Fruit fly (Drosophila melanogaster) whole organism, embryonic: ENCODE measurements around the gene Cdc14.

ENCODE experiments used
- Abd-B ChIP-seq: fragments of 200-800 bp; sonication (Bioruptor generic); optimal IDR thresholded peaks from 2 replicates; lab custom pipeline; 2018; ENCODE audit warnings: missing biosample characterization, mild to moderate bottlenecking, missing genetic modification characterization, moderate library complexity
- Antp ChIP-seq: fragments of 200-800 bp; sonication (Bioruptor generic); optimal IDR thresholded peaks from 3 replicates; lab custom pipeline; 2016; ENCODE audit warnings: missing biosample characterization, missing genetic modification characterization
- BtbVII ChIP-seq: fragments of 200-800 bp; sonication (Bioruptor generic); optimal IDR thresholded peaks from 3 replicates; lab custom pipeline; 2017; ENCODE audit warnings: missing biosample characterization, mild to moderate bottlenecking, missing genetic modification characterization
- CG12155 ChIP-seq: fragments of 200-800 bp; sonication (Bioruptor generic); optimal IDR thresholded peaks from 3 replicates; lab custom pipeline; 2016; ENCODE audit warnings: missing biosample characterization, missing genetic modification characterization
- CG13123 ChIP-seq: fragments of 200-800 bp; sonication (Bioruptor generic); optimal IDR thresholded peaks from 2 replicates; lab custom pipeline; 2016; ENCODE audit warnings: missing biosample characterization, missing genetic modification characterization
- CG13624 ChIP-seq: fragments of 200-800 bp; sonication (Bioruptor generic); optimal IDR thresholded peaks from 2 replicates; lab custom pipeline; 2016; ENCODE audit warnings: missing biosample characterization, missing genetic modification characterization
- CG14667 ChIP-seq: fragments of 200-800 bp; sonication (Bioruptor generic); IDR thresholded peaks from 2 replicates; pipeline ENCODE4 v1.3.6; 2022; ENCODE audit warnings: missing biosample characterization, missing genetic modification characterization
- CG15011 ChIP-seq: fragments of 200-800 bp; sonication (Bioruptor generic); optimal IDR thresholded peaks from 3 replicates; lab custom pipeline; 2018; ENCODE audit warnings: missing biosample characterization, mild to moderate bottlenecking, missing genetic modification characterization
- CG15269 ChIP-seq: fragments of 200-800 bp; sonication (Bioruptor generic); optimal IDR thresholded peaks from 2 replicates; lab custom pipeline; 2018; ENCODE audit warnings: missing biosample characterization, mild to moderate bottlenecking, missing genetic modification characterization, moderate library complexity
- CG1647 ChIP-seq: fragments of 200-800 bp; sonication (Bioruptor generic); optimal IDR thresholded peaks from 3 replicates; lab custom pipeline; 2016; ENCODE audit warnings: missing biosample characterization, missing genetic modification characterization
- CG16863 ChIP-seq: fragments of 200-800 bp; sonication (Bioruptor generic); optimal IDR thresholded peaks from 3 replicates; lab custom pipeline; 2016; ENCODE audit warnings: missing biosample characterization, missing genetic modification characterization
- CG17568 ChIP-seq: fragments of 200-800 bp; sonication (Bioruptor generic); optimal IDR thresholded peaks from 2 replicates; lab custom pipeline; 2018; ENCODE audit warnings: missing biosample characterization, mild to moderate bottlenecking, missing genetic modification characterization, moderate library complexity
- CG17829 ChIP-seq: fragments of 200-800 bp; optimal IDR thresholded peaks from 2 replicates; lab custom pipeline; 2019; ENCODE audit warnings: missing biosample characterization, mild to moderate bottlenecking, missing genetic modification characterization, moderate library complexity
- CG31388 ChIP-seq: fragments of 200-800 bp; sonication (Bioruptor generic); optimal IDR thresholded peaks from 2 replicates; lab custom pipeline; 2016; ENCODE audit warnings: missing biosample characterization, missing genetic modification characterization
- CG4360 ChIP-seq: fragments of 200-800 bp; sonication (Bioruptor generic); IDR thresholded peaks from 2 replicates; pipeline ENCODE4 v1.3.6; 2022; ENCODE audit warnings: missing biosample characterization, missing genetic modification characterization
- CG9797 ChIP-seq: fragments of 200-800 bp; sonication (Bioruptor generic); optimal IDR thresholded peaks from 3 replicates; lab custom pipeline; 2018; ENCODE audit warnings: missing biosample characterization, mild to moderate bottlenecking, missing genetic modification characterization
- CrebB ChIP-seq: fragments of 200-800 bp; sonication (Bioruptor generic); optimal IDR thresholded peaks from 3 replicates; lab custom pipeline; 2018; ENCODE audit warnings: missing biosample characterization, mild to moderate bottlenecking, missing genetic modification characterization
- D ChIP-seq, 2 experiments: fragments of 200-800 bp in 1 of 2; fragments of >200 bp in 1 of 2; sonication (Bioruptor generic) in 1 of 2; optimal IDR thresholded peaks; 2 replicates in 1 of 2; 3 replicates in 1 of 2; lab custom pipeline; 2017; ENCODE audit warnings: mild to moderate bottlenecking in 1 of 2, missing biosample characterization in 1 of 2, missing genetic modification characterization in 1 of 2, missing genetic modification reagents in 1 of 2
- Dad ChIP-seq: fragments of 200-800 bp; sonication (Bioruptor generic); optimal IDR thresholded peaks from 3 replicates; lab custom pipeline; 2016; ENCODE audit warnings: missing biosample characterization, missing genetic modification characterization
- Dp ChIP-seq: fragments of 200-800 bp; sonication (Bioruptor generic); optimal IDR thresholded peaks from 2 replicates; lab custom pipeline; 2018; ENCODE audit warnings: missing biosample characterization, mild to moderate bottlenecking, missing genetic modification characterization, moderate library complexity
- HLH4C ChIP-seq: fragments of 200-800 bp; sonication (Bioruptor generic); IDR thresholded peaks from 3 replicates; pipeline ENCODE4 v1.3.6; 2022; ENCODE audit warnings: missing biosample characterization, missing genetic modification characterization; ENCODE audit not compliant: partially characterized antibody
- Kr ChIP-seq: fragments of 200-800 bp; sonication (Bioruptor generic); optimal IDR thresholded peaks from 2 replicates; lab custom pipeline; 2017; ENCODE audit warnings: missing biosample characterization, mild to moderate bottlenecking, missing genetic modification characterization
- NFAT ChIP-seq: fragments of 200-800 bp; sonication (Bioruptor generic); IDR thresholded peaks from 2 replicates; pipeline ENCODE4 v1.3.6; 2022; ENCODE audit warnings: missing biosample characterization, missing genetic modification characterization
- Ptx1 ChIP-seq: fragments of 200-800 bp; sonication (Bioruptor generic); IDR thresholded peaks from 2 replicates; pipeline ENCODE4 v1.3.6; 2022; ENCODE audit warnings: missing biosample characterization, missing genetic modification characterization
- ac ChIP-seq: fragments of 200-800 bp; sonication (Bioruptor generic); optimal IDR thresholded peaks from 3 replicates; lab custom pipeline; 2017; ENCODE audit warnings: missing biosample characterization, mild to moderate bottlenecking, missing genetic modification characterization
- ato ChIP-seq: fragments of 200-800 bp; sonication (Bioruptor generic); IDR thresholded peaks from 2 replicates; pipeline ENCODE4 v1.3.6; 2022; ENCODE audit warnings: missing biosample characterization, missing genetic modification characterization; ENCODE audit not compliant: partially characterized antibody
- bbx ChIP-seq: fragments of 200-800 bp; sonication (Bioruptor generic); IDR thresholded peaks from 2 replicates; pipeline ENCODE4 v1.3.6; 2022; ENCODE audit warnings: missing biosample characterization, missing genetic modification characterization; ENCODE audit not compliant: partially characterized antibody
- bowl ChIP-seq: fragments of 200-800 bp; sonication (Bioruptor generic); IDR thresholded peaks from 2 replicates; pipeline ENCODE4 v1.3.6; 2022; ENCODE audit warnings: missing biosample characterization, missing genetic modification characterization
- bsh ChIP-seq, 2 experiments: fragments of 200-800 bp; sonication (Bioruptor generic); optimal IDR thresholded peaks; 2 replicates each; lab custom pipeline; 2017 to 2018; ENCODE audit warnings: mild to moderate bottlenecking in 2 of 2, missing biosample characterization in 2 of 2, missing genetic modification characterization in 2 of 2, moderate library complexity in 1 of 2
- caup ChIP-seq: fragments of 200-800 bp; sonication (Bioruptor generic); optimal IDR thresholded peaks from 3 replicates; lab custom pipeline; 2017; ENCODE audit warnings: missing biosample characterization, mild to moderate bottlenecking, missing genetic modification characterization, moderate library complexity; ENCODE audit not compliant: severe bottlenecking
- crol ChIP-seq: fragments of 200-800 bp; sonication (Bioruptor generic); IDR thresholded peaks from 2 replicates; pipeline ENCODE4 v1.3.6; 2022; ENCODE audit warnings: missing biosample characterization, missing genetic modification characterization
- gce ChIP-seq: fragments of 200-800 bp; sonication (Bioruptor generic); IDR thresholded peaks from 3 replicates; pipeline ENCODE4 v1.3.6; 2022; ENCODE audit warnings: missing biosample characterization, missing genetic modification characterization
- h ChIP-seq: fragments of >200 bp; optimal IDR thresholded peaks from 2 replicates; lab custom pipeline; 2017
- hkb ChIP-seq, 2 experiments: fragments of 200-800 bp in 1 of 2; fragments of >200 bp in 1 of 2; sonication (Bioruptor generic) in 1 of 2; IDR thresholded peaks in 1 of 2; optimal IDR thresholded peaks in 1 of 2; 2 replicates each; pipeline versions ENCODE4 v1.3.6 to Lab custom; 2017 to 2022; ENCODE audit warnings: missing biosample characterization in 1 of 2, missing genetic modification characterization in 1 of 2
- luna ChIP-seq: fragments of 200-800 bp; sonication (Bioruptor generic); optimal IDR thresholded peaks from 2 replicates; lab custom pipeline; 2016; ENCODE audit warnings: missing biosample characterization, missing genetic modification characterization
- nau ChIP-seq: fragments of 200-800 bp; sonication (Bioruptor generic); optimal IDR thresholded peaks from 3 replicates; lab custom pipeline; 2017; ENCODE audit warnings: missing biosample characterization, mild to moderate bottlenecking, missing genetic modification characterization, missing genetic modification reagents
- oc ChIP-seq: fragments of 200-800 bp; sonication (Bioruptor generic); optimal IDR thresholded peaks from 2 replicates; lab custom pipeline; 2018; ENCODE audit warnings: missing biosample characterization, mild to moderate bottlenecking, missing genetic modification characterization, moderate library complexity
- onecut ChIP-seq: fragments of 200-800 bp; sonication (Bioruptor generic); IDR thresholded peaks from 2 replicates; pipeline ENCODE4 v1.3.6; 2022; ENCODE audit warnings: missing biosample characterization, missing genetic modification characterization
- pzg ChIP-seq: fragments of 200-800 bp; sonication (Bioruptor generic); optimal IDR thresholded peaks from 3 replicates; lab custom pipeline; 2018; ENCODE audit warnings: missing biosample characterization, mild to moderate bottlenecking, missing genetic modification characterization, moderate library complexity
- salm ChIP-seq: fragments of 200-800 bp; sonication (Bioruptor generic); optimal IDR thresholded peaks from 2 replicates; lab custom pipeline; 2018; ENCODE audit warnings: missing biosample characterization, mild to moderate bottlenecking, missing genetic modification characterization
- sd ChIP-seq: fragments of 200-800 bp; sonication (Bioruptor generic); optimal IDR thresholded peaks from 3 replicates; lab custom pipeline; 2018; ENCODE audit warnings: missing biosample characterization, mild to moderate bottlenecking, missing genetic modification characterization, moderate library complexity
- sim ChIP-seq: fragments of 200-800 bp; sonication (Bioruptor generic); IDR thresholded peaks from 2 replicates; pipeline ENCODE4 v1.3.6; 2022; ENCODE audit warnings: missing biosample characterization, missing genetic modification characterization
- sob ChIP-seq: fragments of 200-800 bp; sonication (Bioruptor generic); IDR thresholded peaks from 2 replicates; pipeline ENCODE4 v1.3.6; 2022; ENCODE audit warnings: missing biosample characterization, missing genetic modification characterization
- sr ChIP-seq: fragments of 200-800 bp; sonication (Bioruptor generic); IDR thresholded peaks from 3 replicates; pipeline ENCODE4 v1.3.6; 2022; ENCODE audit warnings: missing biosample characterization, missing genetic modification characterization
- stwl ChIP-seq: fragments of 200-800 bp; sonication (Bioruptor generic); optimal IDR thresholded peaks from 3 replicates; lab custom pipeline; 2018; ENCODE audit warnings: missing biosample characterization, mild to moderate bottlenecking, missing genetic modification characterization, moderate library complexity
- ttk ChIP-seq: fragments of 200-800 bp; sonication (Bioruptor generic); IDR thresholded peaks from 2 replicates; pipeline ENCODE4 v2.1.2; 2022; ENCODE audit warnings: missing biosample characterization, missing genetic modification characterization
- twi ChIP-seq: fragments of 200-800 bp; optimal IDR thresholded peaks from 2 replicates; lab custom pipeline; 2019; ENCODE audit warnings: missing biosample characterization, mild to moderate bottlenecking, missing genetic modification characterization, moderate library complexity
- wdn ChIP-seq: fragments of 200-800 bp; sonication (Bioruptor generic); IDR thresholded peaks from 2 replicates; pipeline ENCODE4 v1.3.6; 2022; ENCODE audit warnings: missing biosample characterization, missing genetic modification characterization

Cdc14 gene

DNA sequence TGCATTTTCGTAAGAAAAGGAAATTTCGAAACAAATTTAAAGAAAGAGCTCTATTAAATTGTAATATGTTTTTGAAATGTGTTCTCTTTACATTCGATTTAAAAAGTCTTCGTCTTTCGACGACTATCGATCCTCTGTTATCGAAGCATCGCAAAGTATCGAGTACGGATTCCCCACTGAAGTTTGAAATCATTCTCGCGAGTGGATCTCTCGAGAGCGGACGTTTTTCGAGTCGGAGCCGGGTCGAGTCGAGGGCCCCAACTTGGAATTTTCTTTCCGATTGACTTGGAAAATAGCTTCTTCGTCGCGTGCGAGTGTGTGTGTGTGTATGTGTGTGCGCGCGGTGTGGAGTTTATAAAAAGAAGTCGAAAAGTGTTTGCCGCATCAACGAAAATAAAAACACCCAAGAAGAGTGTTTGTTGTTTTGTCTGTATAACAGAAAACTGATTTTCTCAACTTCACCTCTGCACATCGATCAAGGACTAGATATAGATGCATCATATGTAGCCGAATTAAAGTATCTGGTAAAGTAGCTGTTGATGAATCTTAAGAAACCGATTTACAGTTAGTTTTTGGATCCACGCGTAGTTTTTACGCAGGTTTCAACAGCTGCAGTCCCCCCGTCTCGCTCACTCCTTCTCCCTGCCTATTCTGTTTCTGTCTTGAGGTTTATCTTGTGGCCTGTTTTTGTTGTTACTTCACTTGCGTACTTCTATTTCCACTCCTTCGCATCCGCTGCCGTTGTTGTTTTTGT, 923 bp upstream of the Cdc14 start, which contains the start of gene LanB1 (continued):
- peak; percentile 27; the same call in 1 of the 3 replicates for TF ChIP-seq sr (GFP tag; lab: Robert Waterston, UW)
- TF ChIP-seq CG17829 (tag; lab: Kevin White, UChicago): peak; percentile 7
- TF ChIP-seq luna (GFP tag; lab: Kevin White, UChicago): no peak
- peak; percentile 8 for TF ChIP-seq nau
- no peak for TF ChIP-seq CG31388
- no peak for TF ChIP-seq hkb (optimal IDR thresholded peaks at IDR 0.05; lab: Kevin White, UChicago)
- TF ChIP-seq hkb (GFP tag; IDR thresholded peaks at IDR 0.05; lab: Robert Waterston, UW): peak; percentile 34; the same call in 1 of the 2 replicates
- peak; percentile 59 for TF ChIP-seq NFAT (GFP tag; lab: Robert Waterston, UW)
- no peak for TF ChIP-seq Abd-B (GFP tag; lab: Kevin White, UChicago)
- peak; percentile 52 for TF ChIP-seq oc (tag; lab: Kevin White, UChicago)
- TF ChIP-seq HLH4C (GFP tag; lab: Robert Waterston, UW): peak; percentile 61; the same call in 1 of the 3 replicates
- no peak for TF ChIP-seq Antp (GFP tag; lab: Kevin White, UChicago)
- TF ChIP-seq Ptx1 (GFP tag; lab: Robert Waterston, UW): no peak
- TF ChIP-seq CG15011 (GFP tag; lab: Kevin White, UChicago): no peak
- no peak for TF ChIP-seq ttk (GFP tag; lab: Robert Waterston, UW)
- 0 out of 2 replicates have a peak, but pooled peaks have one; percentile 14 for TF ChIP-seq bowl (GFP tag; lab: Robert Waterston, UW)
- TF ChIP-seq CG13123 (GFP tag; lab: Kevin White, UChicago): no peak
- TF ChIP-seq crol: 0 out of 2 replicates have a peak, but pooled peaks have one; percentile 50
- TF ChIP-seq bbx (GFP tag; lab: Robert Waterston, UW): peak; percentile 76
- TF ChIP-seq Dp (GFP tag; lab: Kevin White, UChicago): peak; percentile 43
- no peak for TF ChIP-seq D (optimal IDR thresholded peaks at IDR 0.05; lab: Kevin White, UChicago)
- TF ChIP-seq D (GFP tag; optimal IDR thresholded peaks at IDR 0.05; lab: Kevin White, UChicago): no peak
- TF ChIP-seq sd (tag; lab: Kevin White, UChicago): peak; percentile 84
- peak; percentile 16; the same call in 1 of the 3 replicates for TF ChIP-seq gce (GFP tag; lab: Robert Waterston, UW)
- TF ChIP-seq Kr (GFP tag; lab: Kevin White, UChicago): peak; percentile 18
- peak; percentile 19 for TF ChIP-seq Dad (GFP tag; lab: Kevin White, UChicago)
- TF ChIP-seq ac (GFP tag; lab: Kevin White, UChicago): peak; percentile 30
- peak; percentile 27 for TF ChIP-seq CrebB (tag; lab: Kevin White, UChicago)
- TF ChIP-seq CG9797: no peak
- TF ChIP-seq CG1647 (GFP tag; lab: Kevin White, UChicago): no peak
- no peak for TF ChIP-seq salm (tag; lab: Kevin White, UChicago)
- no peak for TF ChIP-seq BtbVII (GFP tag; lab: Kevin White, UChicago)
- no peak for TF ChIP-seq CG14667
- peak in 1 of 2 experiments; percentile 4 for TF ChIP-seq bsh (GFP tag; optimal IDR thresholded peaks at IDR 0.05; lab: Kevin White, UChicago)
- peak; percentile 44; the same call in 1 of the 2 replicates for TF ChIP-seq sob (GFP tag; lab: Robert Waterston, UW)
- no peak for TF ChIP-seq wdn (GFP tag; lab: Robert Waterston, UW)
- peak; percentile 44 for TF ChIP-seq twi
- no peak for TF ChIP-seq h (lab: Kevin White, UChicago)
- peak; percentile 97 for TF ChIP-seq CG4360 (GFP tag; lab: Robert Waterston, UW)
- peak; percentile 58 for TF ChIP-seq stwl (tag; lab: Kevin White, UChicago)
- TF ChIP-seq ato: 0 out of 2 replicates have a peak, but pooled peaks have one; percentile 38
- TF ChIP-seq sim (GFP tag; lab: Robert Waterston, UW): no peak
- TF ChIP-seq CG17568 (GFP tag; lab: Kevin White, UChicago): no peak
- no peak for TF ChIP-seq CG12155
- peak; percentile 2 for TF ChIP-seq CG15269 (tag; lab: Kevin White, UChicago)
- peak; percentile 99 for TF ChIP-seq CG16863 (GFP tag; lab: Kevin White, UChicago)
- TF ChIP-seq pzg (GFP tag; lab: Kevin White, UChicago): peak; percentile 34
- peak; percentile 13 for TF ChIP-seq caup (GFP tag; lab: Kevin White, UChicago)
- TF ChIP-seq onecut (GFP tag; lab: Robert Waterston, UW): 0 out of 2 replicates have a peak, but pooled peaks have one; percentile 27
- TF ChIP-seq CG13624 (GFP tag; lab: Kevin White, UChicago): peak; percentile 2
